Worm (Caenorhabditis elegans): ENCODE results near the gene srg-48.

The srg-48 gene

DNA sequence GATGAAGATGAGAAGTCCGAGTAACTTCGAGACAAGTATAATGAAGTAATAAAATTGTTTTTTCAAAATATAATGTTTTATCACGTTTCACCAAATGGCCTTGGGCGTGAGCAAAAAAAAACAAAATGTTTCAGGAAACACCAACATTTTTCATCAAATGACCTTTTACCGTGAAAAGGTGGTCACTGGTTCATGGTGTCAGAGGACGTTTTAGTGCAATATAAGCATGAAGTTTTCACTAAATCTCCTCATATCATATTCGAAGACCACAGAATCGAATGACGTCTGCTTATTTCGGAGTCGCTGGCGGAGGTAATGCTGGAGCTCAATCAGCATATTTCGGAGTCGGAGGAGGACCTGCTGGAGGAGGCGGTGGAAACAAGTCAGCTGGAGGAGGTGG is 39.1 kb downstream of the srg-48 start, which contains the start of the genes ZC477.7 and ssq-3:
Gene ZC477.7 (minus strand): TSS at position 101 of the 400 bp plus-strand sequence.
Gene ssq-3 (plus strand): TSS at position 251 of the 400 bp plus-strand sequence.
- TF ChIP-seq unc-39 (tag; optimal IDR thresholded peaks at IDR 0.05) (no peak), duxl-1 (tag; optimal IDR thresholded peaks at IDR 0.05; ENCODE audit: poor library complexity) (no peak), tra-1 (GFP tag; IDR thresholded peaks at IDR 0.05) (no peak), saeg-2 (GFP tag; IDR thresholded peaks at IDR 0.05) (no peak), mep-1 (tag; optimal IDR thresholded peaks at IDR 0.05) (no peak), nhr-28 (tag; optimal IDR thresholded peaks at IDR 0.05) (no peak), zfp-3 (GFP tag; conservative IDR thresholded peaks at IDR 0.05) (no peak), nhr-41 (GFP tag; IDR thresholded peaks at IDR 0.05) (no peak), mdt-29 (GFP tag; IDR thresholded peaks at IDR 0.05) (no peak), dmd-6 (GFP tag; IDR thresholded peaks at IDR 0.05) (no peak), nhr-11 (tag; optimal IDR thresholded peaks at IDR 0.05) (no peak), hlh-11 (tag; optimal IDR thresholded peaks at IDR 0.05) (no peak), T20F7.1 (GFP tag; optimal IDR thresholded peaks at IDR 0.05) (no peak), lir-3 (tag; optimal IDR thresholded peaks at IDR 0.05) (no peak), lin-38 (GFP tag; IDR thresholded peaks at IDR 0.05) (no peak), dmd-9 (GFP tag; IDR thresholded peaks at IDR 0.05) (no peak), jun-1 (tag; optimal IDR thresholded peaks at IDR 0.05) (no peak), F10B5.3 (tag; optimal IDR thresholded peaks at IDR 0.05) (no peak), ZK546.5 (tag; optimal IDR thresholded peaks at IDR 0.05) (no peak), F49E8.2 (tag; optimal IDR thresholded peaks at IDR 0.05; ENCODE audit: borderline replicate concordance) (no peak)

DNA sequence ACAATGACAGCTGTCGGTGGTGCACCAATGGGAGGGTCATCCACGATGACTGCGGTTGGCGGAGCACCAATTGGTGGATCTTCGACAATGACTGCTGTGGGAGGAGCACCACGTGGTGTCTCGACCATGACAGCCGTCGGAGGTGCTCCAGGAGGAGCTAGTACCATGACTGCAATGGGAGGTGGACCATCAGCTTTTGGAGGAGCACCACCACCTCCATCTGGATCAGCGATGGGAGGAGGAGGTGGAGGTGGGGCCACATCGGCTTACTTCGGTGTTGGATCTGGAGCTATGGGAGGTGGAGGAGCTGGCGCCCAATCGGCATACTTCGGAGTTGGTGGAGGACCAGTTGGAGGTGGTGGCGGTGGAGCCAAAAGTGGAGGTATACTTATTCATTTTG is 40.1 kb downstream of the srg-48 start:
- 0 out of 2 replicates have a peak, but pooled peaks have one; percentile 51 for TF ChIP-seq egl-43 (GFP tag; IDR thresholded peaks at IDR 0.05)
- peak; percentile 82 for TF ChIP-seq set-16 (GFP tag; IDR thresholded peaks at IDR 0.05)

DNA sequence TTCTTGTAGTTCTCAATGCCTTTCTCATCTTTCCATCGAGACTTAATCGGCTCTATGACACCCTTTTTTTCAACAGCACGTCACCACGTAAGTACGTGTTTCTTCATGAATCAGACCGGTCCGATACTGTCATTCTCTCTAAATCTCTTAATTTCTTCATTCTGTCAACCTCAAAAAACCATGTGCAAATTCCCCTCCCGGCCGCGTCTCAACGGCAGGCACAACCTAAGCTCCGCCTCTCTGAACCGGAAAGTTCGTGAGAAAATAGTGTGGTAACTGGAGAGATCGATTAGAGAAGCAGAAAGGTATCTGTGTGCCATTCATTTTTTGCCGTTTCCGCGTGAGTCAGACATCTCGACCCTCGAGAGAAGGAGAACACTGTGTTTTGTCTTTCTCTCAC is 42.4 kb downstream of the srg-48 start, which contains the start of gene nas-8:
Gene nas-8 (plus strand): TSS at position 301 of the 400 bp plus-strand sequence.
- TF ChIP-seq lin-38 (GFP tag; IDR thresholded peaks at IDR 0.05) (no peak), mxl-2 (GFP tag; conservative IDR thresholded peaks at IDR 0.05) (no peak), dve-1 (tag; optimal IDR thresholded peaks at IDR 0.05; ENCODE audit: insufficient read depth) (no peak), fkh-10 (GFP tag; optimal IDR thresholded peaks at IDR 0.05) (no peak), zfp-3 (GFP tag; conservative IDR thresholded peaks at IDR 0.05) (no peak), unc-130 (GFP tag; optimal IDR thresholded peaks at IDR 0.05) (no peak), zfp-2 (tag; optimal IDR thresholded peaks at IDR 0.05) (no peak), ceh-28 (tag; optimal IDR thresholded peaks at IDR 0.05) (no peak), ztf-11 (tag; optimal IDR thresholded peaks at IDR 0.05) (no peak), F26F4.8 (GFP tag; conservative IDR thresholded peaks at IDR 0.05) (no peak), daf-12 (tag; optimal IDR thresholded peaks at IDR 0.05) (no peak), unc-39 (tag; optimal IDR thresholded peaks at IDR 0.05) (no peak), skn-1 (tag; optimal IDR thresholded peaks at IDR 0.05) (no peak), jun-1 (tag; optimal IDR thresholded peaks at IDR 0.05) (no peak), nhr-28 (tag; optimal IDR thresholded peaks at IDR 0.05) (no peak)

DNA sequence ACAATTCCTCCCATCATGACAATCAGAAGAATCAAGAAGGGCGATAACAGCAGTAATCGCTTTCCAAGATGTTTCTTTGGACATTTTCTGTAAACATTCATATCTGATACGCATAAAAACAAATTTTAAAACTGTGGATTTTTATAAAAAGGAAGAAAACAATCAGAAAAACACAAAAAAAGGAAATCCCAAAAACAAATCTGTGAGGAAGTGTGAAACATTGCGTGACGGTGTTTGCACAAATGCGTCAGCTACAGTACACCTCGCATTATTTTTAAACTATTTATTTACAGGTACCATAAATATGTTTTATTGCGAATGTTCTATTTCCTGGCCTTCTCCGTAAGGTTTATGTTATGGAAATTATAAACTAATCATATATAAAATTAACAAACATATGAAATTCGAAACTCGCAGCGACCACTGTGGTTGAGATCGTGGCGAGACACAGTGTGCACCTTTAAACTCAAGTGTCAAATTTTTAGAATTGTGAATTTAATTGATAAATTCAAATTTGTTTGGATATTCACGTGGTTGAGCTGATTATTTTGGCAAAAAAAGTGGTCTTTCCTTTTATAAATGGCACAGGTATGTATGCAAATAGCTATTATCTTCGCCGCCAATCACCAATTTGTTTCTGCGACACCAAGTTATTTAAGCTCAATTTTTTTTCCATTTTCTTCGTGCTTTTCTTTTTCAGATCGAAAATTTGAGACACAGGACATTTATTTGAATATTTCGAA is 49.3 kb downstream of the srg-48 start, which contains the start of the genes C34D4.10 and str-48:
Gene C34D4.10 (minus strand): TSS at position 101 of the 743 bp plus-strand sequence.
Gene str-48 (plus strand): TSS at position 693 of the 743 bp plus-strand sequence.
- TF ChIP-seq egl-27 (tag; optimal IDR thresholded peaks at IDR 0.05) = no peak
- no peak for TF ChIP-seq zag-1 (tag; optimal IDR thresholded peaks at IDR 0.05)
- no peak for TF ChIP-seq lin-38 (GFP tag; IDR thresholded peaks at IDR 0.05)
- TF ChIP-seq set-16 (GFP tag; IDR thresholded peaks at IDR 0.05) = no peak
- TF ChIP-seq spr-1 (tag; optimal IDR thresholded peaks at IDR 0.05) = no peak
- no peak for TF ChIP-seq ZK546.5 (tag; optimal IDR thresholded peaks at IDR 0.05)
- no peak for TF ChIP-seq T20F7.1 (GFP tag; optimal IDR thresholded peaks at IDR 0.05)
- no peak for TF ChIP-seq daf-8 (GFP tag; IDR thresholded peaks at IDR 0.05)
- TF ChIP-seq saeg-2 (GFP tag; IDR thresholded peaks at IDR 0.05) = no peak
- TF ChIP-seq ceh-82 (tag; optimal IDR thresholded peaks at IDR 0.05) = no peak
- TF ChIP-seq nhr-10 (tag; optimal IDR thresholded peaks at IDR 0.05) = no peak
- TF ChIP-seq F44E2.7 (GFP tag; IDR thresholded peaks at IDR 0.05) = no peak

All from whole organism, L4 larva.